Worm (Caenorhabditis elegans) whole organism, L4 larva: Measurements from ENCODE around the gene ztf-14.
A peak's percentile ranks its signal among the peaks of the same experiment; 100 is the strongest.

Source experiments
- F10B5.3 ChIP-seq: sonication (generic microtip); optimal IDR thresholded peaks from 2 replicates; lab custom pipeline; 2016; ENCODE audit warnings: mild to moderate bottlenecking, missing genetic modification characterization, missing compliant biosample characterization
- F26F4.8 ChIP-seq: fragments of 200-800 bp; sonication (Bioruptor generic); conservative IDR thresholded peaks from 2 replicates; pipeline ENCODE4 v1.3.6; 2022; ENCODE audit warnings: missing genetic modification characterization, missing compliant biosample characterization
- F44E2.7 ChIP-seq: fragments of 200-800 bp; sonication (Bioruptor generic); IDR thresholded peaks from 2 replicates; pipeline ENCODE4 v2.1.2; 2022; ENCODE audit warnings: missing genetic modification characterization, missing compliant biosample characterization
- F49E8.2 ChIP-seq: sonication (generic microtip); optimal IDR thresholded peaks from 2 replicates; lab custom pipeline; 2016; ENCODE audit warnings: missing compliant biosample characterization, mild to moderate bottlenecking, missing genetic modification characterization, borderline replicate concordance
- Y5F2A.4 ChIP-seq: fragments of 200-800 bp; sonication (Bioruptor generic); optimal IDR thresholded peaks from 2 replicates; lab custom pipeline; 2018; ENCODE audit warnings: mild to moderate bottlenecking, missing genetic modification characterization, missing compliant biosample characterization
- Y75B8A.6 ChIP-seq: fragments of 200-800 bp; sonication (Bioruptor generic); IDR thresholded peaks from 2 replicates; pipeline ENCODE4 v1.3.6; 2022; ENCODE audit warnings: missing genetic modification reagents, missing genetic modification characterization, missing compliant biosample characterization
- ZK337.2 ChIP-seq: fragments of 200-800 bp; sonication (Bioruptor generic); IDR thresholded peaks from 2 replicates; pipeline ENCODE4 v1.3.6; 2022; ENCODE audit warnings: missing genetic modification reagents, missing genetic modification characterization, missing compliant biosample characterization
- ama-1 ChIP-seq: fragments of 150-350 bp; optimal IDR thresholded peaks from 2 replicates; lab custom pipeline; 2014; ENCODE audit warnings: inconsistent platforms, mixed read lengths
- arid-1 ChIP-seq: fragments of 200-800 bp; sonication (Bioruptor generic); conservative IDR thresholded peaks from 2 replicates; pipeline ENCODE4 v1.3.6; 2022; ENCODE audit warnings: missing genetic modification reagents, missing genetic modification characterization, missing compliant biosample characterization
- ceh-44 ChIP-seq: fragments of 200-800 bp; sonication (Bioruptor generic); IDR thresholded peaks from 2 replicates; pipeline ENCODE4 v1.3.6; 2022; ENCODE audit warnings: missing genetic modification reagents, missing genetic modification characterization, missing compliant biosample characterization
- ceh-82 ChIP-seq: sonication (generic microtip); optimal IDR thresholded peaks from 2 replicates; lab custom pipeline; 2017; ENCODE audit warnings: missing biosample characterization, missing genetic modification characterization
- daf-16 ChIP-seq, 3 experiments: sonication (generic microtip); optimal IDR thresholded peaks; 2 replicates each; lab custom pipeline; 2016 to 2017; ENCODE audit warnings: missing genetic modification characterization in 3 of 3, missing genetic modification reagents in 3 of 3, mild to moderate bottlenecking in 2 of 3, missing compliant biosample characterization in 2 of 3, missing biosample characterization in 1 of 3, moderate library complexity in 1 of 3
- daf-19 ChIP-seq: fragments of 200-800 bp; sonication (Bioruptor generic); conservative IDR thresholded peaks from 2 replicates; pipeline ENCODE4 v1.3.6; 2022; ENCODE audit warnings: missing genetic modification characterization, missing compliant biosample characterization
- dve-1 ChIP-seq: sonication (generic microtip); optimal IDR thresholded peaks from 2 replicates; lab custom pipeline; 2017; ENCODE audit warnings: antibody characterized with exemption, mild to moderate bottlenecking, missing genetic modification characterization, missing compliant biosample characterization; ENCODE audit not compliant: insufficient read depth
- egl-43 ChIP-seq: fragments of 200-800 bp; sonication (Bioruptor generic); IDR thresholded peaks from 2 replicates; pipeline ENCODE4 v1.3.6; 2022; ENCODE audit warnings: missing genetic modification reagents, missing genetic modification characterization, missing compliant biosample characterization
- fkh-10 ChIP-seq: fragments of 150-350 bp; optimal IDR thresholded peaks from 2 replicates; lab custom pipeline; 2014; ENCODE audit warnings: missing biosample characterization, missing genetic modification reagents, missing genetic modification characterization
- fos-1 ChIP-seq: fragments of 150-350 bp; optimal IDR thresholded peaks from 2 replicates; lab custom pipeline; 2014; ENCODE audit warnings: missing biosample characterization, missing genetic modification characterization
- hlh-11 ChIP-seq: fragments of 200-800 bp; sonication (Bioruptor generic); optimal IDR thresholded peaks from 2 replicates; lab custom pipeline; 2018; ENCODE audit warnings: mild to moderate bottlenecking, missing genetic modification characterization, missing compliant biosample characterization
- hmg-1.1 ChIP-seq: fragments of 200-800 bp; sonication (Bioruptor generic); IDR thresholded peaks from 2 replicates; pipeline ENCODE4 v1.3.6; 2022; ENCODE audit warnings: missing genetic modification reagents, missing genetic modification characterization, missing compliant biosample characterization
- lin-1 ChIP-seq: fragments of 200-800 bp; sonication (Bioruptor generic); IDR thresholded peaks from 2 replicates; pipeline ENCODE4 v1.3.6; 2022; ENCODE audit warnings: missing genetic modification reagents, missing genetic modification characterization, missing compliant biosample characterization
- lin-39 ChIP-seq: fragments of 150-350 bp; optimal IDR thresholded peaks from 2 replicates; lab custom pipeline; 2014; ENCODE audit warnings: missing biosample characterization, missing genetic modification reagents, missing genetic modification characterization
- lir-3 ChIP-seq: sonication (generic microtip); optimal IDR thresholded peaks from 2 replicates; lab custom pipeline; 2016; ENCODE audit warnings: mild to moderate bottlenecking, missing genetic modification characterization, missing compliant biosample characterization
- madf-5 ChIP-seq, 2 experiments: fragments of 200-800 bp; sonication (Bioruptor generic); IDR thresholded peaks; 2 replicates each; pipeline ENCODE4 v1.3.6; 2022; ENCODE audit warnings: missing compliant biosample characterization in 2 of 2, missing genetic modification characterization in 2 of 2
- mep-1 ChIP-seq: fragments of 150-350 bp; sonication (generic microtip); optimal IDR thresholded peaks from 3 replicates; lab custom pipeline; 2014; ENCODE audit warnings: missing biosample characterization, missing genetic modification characterization
- mes-2 ChIP-seq: sonication (generic microtip); optimal IDR thresholded peaks from 2 replicates; lab custom pipeline; 2016; ENCODE audit warnings: missing genotype, mild to moderate bottlenecking, missing genetic modification characterization, missing compliant biosample characterization; ENCODE audit not compliant: poor library complexity, severe bottlenecking
- mxl-3 ChIP-seq: fragments of 200-800 bp; sonication (Bioruptor generic); optimal IDR thresholded peaks from 2 replicates; lab custom pipeline; 2018; ENCODE audit warnings: mild to moderate bottlenecking, missing genetic modification characterization, missing compliant biosample characterization
- nhr-10 ChIP-seq: fragments of 150-350 bp; optimal IDR thresholded peaks from 2 replicates; lab custom pipeline; 2014; ENCODE audit warnings: missing biosample characterization, missing genetic modification characterization
- nhr-11 ChIP-seq: fragments of 150-350 bp; optimal IDR thresholded peaks from 2 replicates; lab custom pipeline; 2014; ENCODE audit warnings: missing biosample characterization, missing genetic modification characterization
- nhr-25 ChIP-seq: sonication (generic microtip); optimal IDR thresholded peaks from 2 replicates; lab custom pipeline; 2017; ENCODE audit warnings: missing genetic modification characterization, mild to moderate bottlenecking, missing compliant biosample characterization, antibody characterized with exemption, moderate library complexity, borderline replicate concordance; ENCODE audit not compliant: insufficient read depth
- nhr-28 ChIP-seq: fragments of 150-350 bp; optimal IDR thresholded peaks from 2 replicates; lab custom pipeline; 2014; ENCODE audit warnings: missing biosample characterization, missing genetic modification characterization
- nhr-41 ChIP-seq: fragments of 200-800 bp; sonication (Bioruptor generic); IDR thresholded peaks from 2 replicates; pipeline ENCODE4 v1.3.6; 2022; ENCODE audit warnings: missing genetic modification reagents, missing genetic modification characterization, missing compliant biosample characterization
- nhr-48 ChIP-seq: sonication (generic microtip); optimal IDR thresholded peaks from 2 replicates; lab custom pipeline; 2016; ENCODE audit warnings: mild to moderate bottlenecking, missing genetic modification characterization, missing compliant biosample characterization
- nhr-6 ChIP-seq: fragments of 150-350 bp; optimal IDR thresholded peaks from 2 replicates; lab custom pipeline; 2014; ENCODE audit warnings: missing biosample characterization, missing genetic modification characterization
- php-3 ChIP-seq: fragments of 200-800 bp; sonication (Bioruptor generic); IDR thresholded peaks from 2 replicates; pipeline ENCODE4 v1.3.6; 2022; ENCODE audit warnings: missing genetic modification reagents, missing genetic modification characterization, missing compliant biosample characterization
- pqm-1 ChIP-seq: sonication (generic microtip); optimal IDR thresholded peaks from 2 replicates; lab custom pipeline; 2017; ENCODE audit warnings: missing biosample characterization, missing genetic modification characterization
- saeg-2 ChIP-seq: fragments of 200-800 bp; sonication (Bioruptor generic); IDR thresholded peaks from 2 replicates; pipeline ENCODE4 v1.3.6; 2022; ENCODE audit warnings: missing genetic modification reagents, missing genetic modification characterization, missing compliant biosample characterization
- sdz-12 ChIP-seq: fragments of 200-800 bp; sonication (Bioruptor generic); optimal IDR thresholded peaks from 2 replicates; lab custom pipeline; 2018; ENCODE audit warnings: mild to moderate bottlenecking, missing genetic modification characterization, missing compliant biosample characterization
- snpc-1.2 ChIP-seq: fragments of 200-800 bp; sonication (Bioruptor generic); IDR thresholded peaks from 2 replicates; pipeline ENCODE4 v1.3.6; 2022; ENCODE audit warnings: missing genetic modification reagents, missing genetic modification characterization, missing compliant biosample characterization
- spr-3 ChIP-seq: fragments of 200-800 bp; sonication (Bioruptor generic); optimal IDR thresholded peaks from 2 replicates; lab custom pipeline; 2018; ENCODE audit warnings: mild to moderate bottlenecking, missing genetic modification characterization, missing compliant biosample characterization
- tag-97 ChIP-seq: fragments of 200-800 bp; sonication (Bioruptor generic); IDR thresholded peaks from 2 replicates; pipeline ENCODE4 v1.3.6; 2022; ENCODE audit warnings: missing genetic modification characterization, missing compliant biosample characterization
- unc-62 ChIP-seq, 3 experiments: fragments of 150-350 bp in 1 of 3; sonication (generic microtip); optimal IDR thresholded peaks in 2 of 3; peaks in 1 of 3; 1 replicate in 1 of 3; 2 replicates in 2 of 3; lab custom pipeline; 2014 to 2017; ENCODE audit warnings: missing biosample characterization in 3 of 3, missing genetic modification characterization in 3 of 3, missing genetic modification reagents in 3 of 3, missing genotype in 1 of 3
- zfp-3 ChIP-seq: fragments of 200-800 bp; sonication (Bioruptor generic); conservative IDR thresholded peaks from 2 replicates; pipeline ENCODE4 v1.3.6; 2022; ENCODE audit warnings: missing genetic modification reagents, missing genetic modification characterization, missing compliant biosample characterization
- zip-2 ChIP-seq: fragments of 150-350 bp; optimal IDR thresholded peaks from 2 replicates; lab custom pipeline; 2014; ENCODE audit warnings: missing biosample characterization, missing genetic modification characterization

The ztf-14 gene

ce11 chrX:14508823-14509259 is 13.0 kb downstream of the ztf-14 start (continued):
- TF ChIP-seq madf-5 (GFP tag; IDR thresholded peaks at IDR 0.05; lab: Robert Waterston, UW) (no peak), ama-1 (lab: Kevin White, UChicago) (no peak), daf-19 (GFP tag; lab: Robert Waterston, UW) (no peak), nhr-6 (no peak), Y5F2A.4 (GFP tag; lab: Kevin White, UChicago) (no peak), spr-3 (GFP tag; lab: Kevin White, UChicago) (no peak), hlh-11 (tag; lab: Kevin White, UChicago) (peak; percentile 86), F26F4.8 (GFP tag; lab: Robert Waterston, UW) (no peak), fos-1 (tag; lab: Kevin White, UChicago) (no peak), nhr-11 (tag; lab: Kevin White, UChicago) (peak; percentile 83), dve-1 (tag; lab: Kevin White, UChicago) (peak; percentile 45), sdz-12 (GFP tag; lab: Kevin White, UChicago) (no peak), lir-3 (tag; lab: Kevin White, UChicago) (no peak), egl-43 (GFP tag; lab: Robert Waterston, UW) (no peak), nhr-28 (tag; lab: Kevin White, UChicago) (peak; percentile 89), mep-1 (tag; lab: Kevin White, UChicago) (peak; percentile 2), hmg-1.1 (no peak), mxl-3 (GFP tag; lab: Kevin White, UChicago) (peak; percentile 70), nhr-48 (tag; lab: Kevin White, UChicago) (peak; percentile 39), lin-39 (tag; lab: Kevin White, UChicago) (no peak), zfp-3 (GFP tag; lab: Robert Waterston, UW) (no peak), daf-16 (GFP tag; optimal IDR thresholded peaks at IDR 0.05; lab: Kevin White, UChicago) (peak in 1 of 2 experiments; percentile 30), daf-16 (tag; optimal IDR thresholded peaks at IDR 0.05; lab: Kevin White, UChicago) (no peak), lin-1 (GFP tag; lab: Robert Waterston, UW) (no peak), F44E2.7 (GFP tag; lab: Robert Waterston, UW) (no peak), nhr-10 (tag; lab: Kevin White, UChicago) (no peak), ZK337.2 (GFP tag; lab: Robert Waterston, UW) (no peak), php-3 (GFP tag; lab: Robert Waterston, UW) (no peak)

- TF ChIP-seq spr-3 (GFP tag; lab: Kevin White, UChicago) (no peak), lin-39 (tag; lab: Kevin White, UChicago) (no peak), zip-2 (tag; lab: Kevin White, UChicago) (peak; percentile 93), F44E2.7 (GFP tag; lab: Robert Waterston, UW) (no peak)
- TF ChIP-seq, all 104 proteins: peak for 1
Measured at ce11 chrX:14510358-14510757, 14.5 kb downstream of the ztf-14 start.

ce11 chrX:14512817-14513216 is 16.9 kb downstream of the ztf-14 start, which contains the start of gene fbxa-141:
TSS of gene fbxa-141 (minus strand) at chrX:14512917.
- TF ChIP-seq lin-1 (GFP tag; lab: Robert Waterston, UW) (no peak), daf-16 (GFP tag; optimal IDR thresholded peaks at IDR 0.05; lab: Kevin White, UChicago) (no peak), daf-16 (tag; optimal IDR thresholded peaks at IDR 0.05; lab: Kevin White, UChicago) (peak; percentile 17), ceh-44 (GFP tag; lab: Robert Waterston, UW) (no peak), nhr-6 (no peak), arid-1 (GFP tag; lab: Robert Waterston, UW) (no peak), madf-5 (GFP tag; IDR thresholded peaks at IDR 0.05; lab: Robert Waterston, UW) (no peak), F49E8.2 (tag; lab: Kevin White, UChicago) (no peak), unc-62 (GFP tag; optimal IDR thresholded peaks at IDR 0.05 in 1 of 2; lab: Kevin White, UChicago) (peak in 1 of 2 experiments; percentile 9), unc-62 (tag; optimal IDR thresholded peaks at IDR 0.05; lab: Kevin White, UChicago) (no peak)
- TF ChIP-seq, all 104 proteins: peak for 2

DNA sequence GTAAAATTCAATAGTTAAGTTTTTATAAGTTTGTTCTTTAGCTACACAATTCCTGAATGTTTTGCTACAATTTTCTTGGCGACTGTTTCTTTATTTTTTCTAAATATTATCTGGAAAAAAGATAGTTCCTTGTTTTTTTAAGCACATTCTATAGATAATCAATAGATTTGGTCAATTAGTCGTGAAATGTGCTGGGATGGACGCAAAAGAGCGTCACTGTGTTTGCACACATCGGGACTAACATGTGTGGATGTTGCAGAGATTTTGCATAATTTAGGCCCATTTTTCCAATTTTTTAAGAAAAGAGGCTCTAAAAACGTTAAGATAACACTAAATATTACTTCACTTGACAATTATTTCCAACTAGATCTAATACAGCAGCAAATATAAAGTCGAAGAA is 17.6 kb downstream of the ztf-14 start:
- TF ChIP-seq nhr-41 (GFP tag; lab: Robert Waterston, UW) (no peak), saeg-2 (GFP tag; lab: Robert Waterston, UW) (no peak), lin-39 (tag; lab: Kevin White, UChicago) (no peak), pqm-1 (no peak), sdz-12 (GFP tag; lab: Kevin White, UChicago) (no peak), Y75B8A.6 (no peak), tag-97 (GFP tag; lab: Robert Waterston, UW) (no peak), F10B5.3 (no peak), nhr-25 (tag; lab: Kevin White, UChicago) (no peak), snpc-1.2 (GFP tag; lab: Robert Waterston, UW) (no peak), ceh-82 (tag; lab: Kevin White, UChicago) (no peak), mes-2 (tag; lab: Kevin White, UChicago) (no peak), fkh-10 (GFP tag; lab: Kevin White, UChicago) (peak; percentile 29), dve-1 (tag; lab: Kevin White, UChicago) (no peak), nhr-10 (tag; lab: Kevin White, UChicago) (no peak), hlh-11 (tag; lab: Kevin White, UChicago) (no peak)
